Worm (Caenorhabditis elegans) whole organism, early embryonic: ENCODE results near the gene E02H9.3.
A peak's percentile ranks its signal among the peaks of the same experiment; 100 is the strongest.

Experiments
- B0310.2 ChIP-seq: sonication (generic microtip); optimal IDR thresholded peaks from 2 replicates; lab custom pipeline; 2016; ENCODE audit warnings: mild to moderate bottlenecking, missing genetic modification characterization, missing compliant biosample characterization
- F13C5.2 ChIP-seq: sonication (generic microtip); optimal IDR thresholded peaks from 2 replicates; lab custom pipeline; 2017; ENCODE audit warnings: mild to moderate bottlenecking, missing genetic modification characterization, inconsistent platforms, missing compliant biosample characterization
- aly-1 ChIP-seq: sonication (generic microtip); optimal IDR thresholded peaks from 2 replicates; lab custom pipeline; 2016; ENCODE audit warnings: missing genetic modification characterization, missing compliant biosample characterization
- ama-1 ChIP-seq: fragments of 150-350 bp; optimal IDR thresholded peaks from 2 replicates; lab custom pipeline; 2014
- ceh-13 ChIP-seq: fragments of 200-800 bp; sonication (Bioruptor generic); optimal IDR thresholded peaks from 2 replicates; lab custom pipeline; 2018; ENCODE audit warnings: mild to moderate bottlenecking, missing genetic modification characterization, missing compliant biosample characterization
- ceh-36 ChIP-seq: sonication (generic microtip); optimal IDR thresholded peaks from 2 replicates; lab custom pipeline; 2016; ENCODE audit warnings: missing genetic modification characterization, inconsistent platforms, missing compliant biosample characterization
- ets-7 ChIP-seq: sonication (generic microtip); optimal IDR thresholded peaks from 2 replicates; lab custom pipeline; 2016; ENCODE audit warnings: missing genotype, missing genetic modification characterization, missing compliant biosample characterization
- flt-1 ChIP-seq: fragments of 200-800 bp; sonication (Bioruptor generic); IDR thresholded peaks from 2 replicates; pipeline ENCODE4 v1.3.6; 2022; ENCODE audit warnings: missing genetic modification characterization, missing compliant biosample characterization
- hmbx-1 ChIP-seq: sonication (generic microtip); optimal IDR thresholded peaks from 2 replicates; lab custom pipeline; 2016; ENCODE audit warnings: mild to moderate bottlenecking, missing genetic modification characterization, missing compliant biosample characterization
- hmg-4 ChIP-seq: fragments of 200-800 bp; sonication (Bioruptor generic); optimal IDR thresholded peaks from 2 replicates; lab custom pipeline; 2018; ENCODE audit warnings: mild to moderate bottlenecking, missing genetic modification characterization, missing compliant biosample characterization
- hnd-1 ChIP-seq: sonication (generic microtip); optimal IDR thresholded peaks from 2 replicates; lab custom pipeline; 2016; ENCODE audit warnings: missing genetic modification characterization, missing compliant biosample characterization
- pes-1 ChIP-seq: fragments of 200-800 bp; sonication (Bioruptor generic); IDR thresholded peaks from 2 replicates; pipeline ENCODE4 v1.3.6; 2022; ENCODE audit warnings: missing genetic modification reagents, missing genetic modification characterization, missing compliant biosample characterization
- scrt-1 ChIP-seq: fragments of 200-800 bp; sonication (Bioruptor generic); IDR thresholded peaks from 2 replicates; pipeline ENCODE4 v1.3.6; 2022; ENCODE audit warnings: missing genetic modification characterization, missing compliant biosample characterization
- sea-1 ChIP-seq: fragments of 200-800 bp; sonication (Bioruptor generic); conservative IDR thresholded peaks from 2 replicates; pipeline ENCODE4 v1.3.6; 2022; ENCODE audit warnings: missing genetic modification characterization, missing compliant biosample characterization
- tbx-11 ChIP-seq: fragments of 200-800 bp; sonication (Bioruptor generic); IDR thresholded peaks from 2 replicates; pipeline ENCODE4 v1.3.6; 2022; ENCODE audit warnings: missing genetic modification characterization, missing compliant biosample characterization
- tbx-37 ChIP-seq: fragments of 200-800 bp; sonication (Bioruptor generic); conservative IDR thresholded peaks from 2 replicates; pipeline ENCODE4 v1.3.6; 2022; ENCODE audit warnings: missing genetic modification reagents, missing genetic modification characterization, missing compliant biosample characterization
- tra-4 ChIP-seq: sonication (generic microtip); optimal IDR thresholded peaks from 2 replicates; lab custom pipeline; 2017; ENCODE audit warnings: missing genetic modification characterization, missing compliant biosample characterization

The E02H9.3 gene

ce11 chrIII:2455456-2455855 lies 3.4 kb upstream of the E02H9.3 start:
- peak; percentile 69 for TF ChIP-seq ceh-36 (tag; lab: Kevin White, UChicago)

- TF ChIP-seq pes-1 (GFP tag; lab: Robert Waterston, UW), result 0 out of 2 replicates have a peak, but pooled peaks have one; percentile 16
Measured at ce11 chrIII:2460403-2460802, 1.6 kb downstream of the E02H9.3 start.

ce11 chrIII:2468202-2468601 lies 9.4 kb downstream of the E02H9.3 start, which contains the start of the genes E02H9.9 and E02H9.1:
Gene E02H9.9 (minus strand): TSS chrIII:2468302.
Gene E02H9.1 (plus strand): TSS chrIII:2468486.
- TF ChIP-seq B0310.2 (tag; lab: Kevin White, UChicago), result no peak
- no peak for TF ChIP-seq hmg-4 (GFP tag; lab: Kevin White, UChicago)
- TF ChIP-seq ceh-13 (GFP tag; lab: Kevin White, UChicago), result no peak
- no peak for TF ChIP-seq tbx-37 (GFP tag; lab: Robert Waterston, UW)
- TF ChIP-seq ets-7, result no peak
- no peak for TF ChIP-seq sea-1 (GFP tag; lab: Robert Waterston, UW)
- TF ChIP-seq tbx-11 (GFP tag; lab: Robert Waterston, UW), result no peak

- peak; percentile 69 for TF ChIP-seq F13C5.2 (tag; lab: Kevin White, UChicago)
- no peak for TF ChIP-seq flt-1 (GFP tag; lab: Robert Waterston, UW)
Measured at ce11 chrIII:2471855-2472254, 13.0 kb downstream of the E02H9.3 start.

- TF ChIP-seq B0310.2 (tag; lab: Kevin White, UChicago) (no peak), hnd-1 (tag; lab: Kevin White, UChicago) (no peak), pes-1 (GFP tag; lab: Robert Waterston, UW) (no peak), hmbx-1 (tag; lab: Kevin White, UChicago) (no peak), hmg-4 (GFP tag; lab: Kevin White, UChicago) (no peak), tra-4 (tag; lab: Kevin White, UChicago) (no peak), F13C5.2 (tag; lab: Kevin White, UChicago) (no peak), tbx-11 (GFP tag; lab: Robert Waterston, UW) (no peak), ets-7 (no peak), sea-1 (GFP tag; lab: Robert Waterston, UW) (no peak), tbx-37 (GFP tag; lab: Robert Waterston, UW) (no peak), ama-1 (lab: Kevin White, UChicago) (no peak)
Measured at ce11 chrIII:2473554-2473953, 14.7 kb downstream of the E02H9.3 start, which contains the start of gene smg-6. Gene smg-6 (plus strand): TSS chrIII:2473854.

- TF ChIP-seq hnd-1 (tag; lab: Kevin White, UChicago) (no peak), hmg-4 (GFP tag; lab: Kevin White, UChicago) (no peak), ama-1 (lab: Kevin White, UChicago) (no peak)
Measured at ce11 chrIII:2474781-2475180, 15.9 kb downstream of the E02H9.3 start.

- TF ChIP-seq hnd-1 (tag; lab: Kevin White, UChicago) (no peak), scrt-1 (GFP tag; lab: Robert Waterston, UW) (no peak), hmg-4 (GFP tag; lab: Kevin White, UChicago) (no peak), flt-1 (GFP tag; lab: Robert Waterston, UW) (no peak), ets-7 (no peak), aly-1 (no peak), sea-1 (GFP tag; lab: Robert Waterston, UW) (no peak), tbx-37 (GFP tag; lab: Robert Waterston, UW) (no peak), tbx-11 (GFP tag; lab: Robert Waterston, UW) (no peak), B0310.2 (tag; lab: Kevin White, UChicago) (no peak), ceh-13 (GFP tag; lab: Kevin White, UChicago) (no peak), tra-4 (tag; lab: Kevin White, UChicago) (no peak), F13C5.2 (tag; lab: Kevin White, UChicago) (no peak), ceh-36 (tag; lab: Kevin White, UChicago) (no peak), pes-1 (GFP tag; lab: Robert Waterston, UW) (no peak), hmbx-1 (tag; lab: Kevin White, UChicago) (no peak), ama-1 (lab: Kevin White, UChicago) (no peak)
Measured at ce11 chrIII:2477303-2477702, 18.5 kb downstream of the E02H9.3 start.

- TF ChIP-seq sea-1 (GFP tag; lab: Robert Waterston, UW) (no peak), tbx-37 (GFP tag; lab: Robert Waterston, UW) (no peak), pes-1 (GFP tag; lab: Robert Waterston, UW) (no peak), tbx-11 (GFP tag; lab: Robert Waterston, UW) (no peak), ets-7 (no peak), hmbx-1 (tag; lab: Kevin White, UChicago) (no peak), ceh-36 (tag; lab: Kevin White, UChicago) (no peak), ceh-13 (GFP tag; lab: Kevin White, UChicago) (no peak), hnd-1 (tag; lab: Kevin White, UChicago) (no peak), scrt-1 (GFP tag; lab: Robert Waterston, UW) (no peak), hmg-4 (GFP tag; lab: Kevin White, UChicago) (no peak), tra-4 (tag; lab: Kevin White, UChicago) (no peak), B0310.2 (tag; lab: Kevin White, UChicago) (no peak)
Measured at ce11 chrIII:2478605-2479004, 19.8 kb downstream of the E02H9.3 start.
